Fruit fly (Drosophila melanogaster) whole organism, embryonic: Measurements from ENCODE around the gene IntS9.

Experiments used
- B-H1 ChIP-seq: fragments of 200-800 bp; sonication (Bioruptor generic); IDR thresholded peaks from 3 replicates; pipeline ENCODE4 v1.3.6; 2022; ENCODE audit warnings: missing biosample characterization, missing genetic modification characterization
- CG13296 ChIP-seq: fragments of 200-800 bp; sonication (Bioruptor generic); optimal IDR thresholded peaks from 3 replicates; lab custom pipeline; 2018; ENCODE audit warnings: missing biosample characterization, mild to moderate bottlenecking, missing genetic modification characterization
- CG8388 ChIP-seq: fragments of 200-800 bp; sonication (Bioruptor generic); optimal IDR thresholded peaks from 2 replicates; lab custom pipeline; 2019; ENCODE audit warnings: missing biosample characterization, mild to moderate bottlenecking, missing genetic modification characterization, moderate library complexity
- Dip2 ChIP-seq: fragments of 200-800 bp; sonication (Bioruptor generic); IDR thresholded peaks from 2 replicates; pipeline ENCODE4 v1.3.6; 2022; ENCODE audit warnings: missing biosample characterization, missing genetic modification characterization
- Drgx ChIP-seq: fragments of 200-800 bp; sonication (Bioruptor generic); IDR thresholded peaks from 2 replicates; pipeline ENCODE4 v1.3.6; 2022; ENCODE audit warnings: missing biosample characterization, missing genetic modification characterization
- Hmx ChIP-seq: fragments of 200-800 bp; sonication (Bioruptor generic); optimal IDR thresholded peaks from 2 replicates; lab custom pipeline; 2016; ENCODE audit warnings: missing biosample characterization, missing genetic modification characterization
- NFAT ChIP-seq: fragments of 200-800 bp; sonication (Bioruptor generic); IDR thresholded peaks from 2 replicates; pipeline ENCODE4 v1.3.6; 2022; ENCODE audit warnings: missing biosample characterization, missing genetic modification characterization

dm6 chr3L:16139131-16139530 lies 33.7 kb upstream of the IntS9 start:
- TF ChIP-seq NFAT (GFP tag; lab: Robert Waterston, UW) = no peak
- TF ChIP-seq B-H1 (GFP tag; lab: Robert Waterston, UW) = no peak
- no peak for TF ChIP-seq Drgx
- TF ChIP-seq Hmx = no peak
- no peak for TF ChIP-seq CG13296 (GFP tag; lab: Kevin White, UChicago)
- TF ChIP-seq CG8388 (GFP tag; lab: Kevin White, UChicago) = no peak
- no peak for TF ChIP-seq Dip2 (GFP tag; lab: Robert Waterston, UW)
